Fruit fly (Drosophila melanogaster) whole organism, prepupa: ENCODE data around the gene CG13972.

Experiments used
- CG10669 ChIP-seq: fragments of 200-800 bp; sonication (Bioruptor generic); optimal IDR thresholded peaks from 3 replicates; lab custom pipeline; 2018; ENCODE audit warnings: missing biosample characterization, mild to moderate bottlenecking, missing genetic modification characterization, moderate library complexity
- CG6163 ChIP-seq: fragments of 200-800 bp; sonication (Bioruptor generic); IDR thresholded peaks from 3 replicates; pipeline ENCODE4 v1.3.6; 2022; ENCODE audit warnings: missing biosample characterization, missing genetic modification characterization
- CG6792 ChIP-seq: fragments of 200-800 bp; sonication (Bioruptor generic); optimal IDR thresholded peaks from 3 replicates; lab custom pipeline; 2016; ENCODE audit warnings: missing biosample characterization, missing genetic modification characterization
- CG8119 ChIP-seq: fragments of 200-800 bp; sonication (Bioruptor generic); IDR thresholded peaks from 3 replicates; pipeline ENCODE4 v1.3.6; 2022; ENCODE audit warnings: missing biosample characterization, missing genetic modification characterization
- CG8319 ChIP-seq: fragments of 200-800 bp; sonication (Bioruptor generic); optimal IDR thresholded peaks from 3 replicates; lab custom pipeline; 2016; ENCODE audit warnings: missing biosample characterization, missing genetic modification characterization
- Eip93F ChIP-seq: fragments of 200-800 bp; sonication (Bioruptor generic); optimal IDR thresholded peaks from 2 replicates; lab custom pipeline; 2016; ENCODE audit warnings: missing biosample characterization, mild to moderate bottlenecking, missing genetic modification characterization
- Ets96B ChIP-seq: fragments of 200-800 bp; optimal IDR thresholded peaks from 2 replicates; lab custom pipeline; 2019; ENCODE audit warnings: missing biosample characterization, mild to moderate bottlenecking, missing genetic modification characterization, moderate library complexity
- Gug ChIP-seq: fragments of 200-800 bp; sonication (Bioruptor generic); IDR thresholded peaks from 2 replicates; pipeline ENCODE4 v1.3.6; 2022; ENCODE audit warnings: missing biosample characterization, missing genetic modification characterization
- Lpt ChIP-seq: fragments of 200-800 bp; sonication (Bioruptor generic); optimal IDR thresholded peaks from 3 replicates; lab custom pipeline; 2016; ENCODE audit warnings: missing biosample characterization, missing genetic modification characterization
- Smox ChIP-seq: fragments of 200-800 bp; sonication (Bioruptor generic); optimal IDR thresholded peaks from 3 replicates; lab custom pipeline; 2016; ENCODE audit warnings: missing biosample characterization, missing genetic modification characterization
- Sox102F ChIP-seq: fragments of 200-800 bp; sonication (Bioruptor generic); optimal IDR thresholded peaks from 2 replicates; lab custom pipeline; 2016; ENCODE audit warnings: missing biosample characterization, mild to moderate bottlenecking, missing genetic modification characterization
- fd85E ChIP-seq: fragments of 200-800 bp; sonication (Bioruptor generic); optimal IDR thresholded peaks from 3 replicates; lab custom pipeline; 2016; ENCODE audit warnings: missing biosample characterization, missing genetic modification characterization
- pdm3 ChIP-seq: fragments of 200-800 bp; sonication (Bioruptor generic); optimal IDR thresholded peaks from 3 replicates; lab custom pipeline; 2016; ENCODE audit warnings: missing biosample characterization, missing genetic modification characterization
- spab ChIP-seq: fragments of 200-800 bp; sonication (Bioruptor generic); optimal IDR thresholded peaks from 2 replicates; lab custom pipeline; 2017; ENCODE audit warnings: missing biosample characterization, mild to moderate bottlenecking, missing genetic modification characterization, missing genetic modification reagents
- ss ChIP-seq, 2 experiments: fragments of 200-800 bp; sonication (Bioruptor generic); optimal IDR thresholded peaks; 2 replicates in 1 of 2; 3 replicates in 1 of 2; lab custom pipeline; 2017 to 2018; ENCODE audit warnings: mild to moderate bottlenecking in 2 of 2, missing biosample characterization in 2 of 2, missing genetic modification characterization in 2 of 2, moderate library complexity in 1 of 2
- svp ChIP-seq: fragments of 200-800 bp; sonication (Bioruptor generic); peaks from one replicate; lab custom pipeline; 2016; ENCODE audit warnings: missing biosample characterization, missing genetic modification characterization

CG13972 gene

dm6 chr3R:27477507-27477906 is 39.5 kb downstream of the CG13972 start:
- TF ChIP-seq CG6792 (GFP tag; lab: Kevin White, UChicago) = no peak
- TF ChIP-seq fd85E = no peak
- no peak for TF ChIP-seq Sox102F
- TF ChIP-seq Eip93F (GFP tag; lab: Kevin White, UChicago) = no peak
- no peak for TF ChIP-seq ss (GFP tag; optimal IDR thresholded peaks at IDR 0.05; lab: Kevin White, UChicago)
- TF ChIP-seq svp (GFP tag; lab: Kevin White, UChicago) = no peak
- TF ChIP-seq CG8319 (GFP tag; lab: Kevin White, UChicago) = no peak
- no peak for TF ChIP-seq Ets96B (tag; lab: Kevin White, UChicago)
- TF ChIP-seq Smox (GFP tag; lab: Kevin White, UChicago) = no peak
- TF ChIP-seq Gug (GFP tag; lab: Robert Waterston, UW) = no peak
- TF ChIP-seq CG10669 = no peak
- TF ChIP-seq spab = no peak
- TF ChIP-seq pdm3 (GFP tag; lab: Kevin White, UChicago) = no peak
- no peak for TF ChIP-seq CG6163 (GFP tag; lab: Robert Waterston, UW)
- no peak for TF ChIP-seq CG8119 (GFP tag; lab: Robert Waterston, UW)
- TF ChIP-seq Lpt (GFP tag; lab: Kevin White, UChicago) = no peak
